Fruit fly (Drosophila melanogaster) whole organism, embryonic: ENCODE results near the gene CG31898.

Experiments used
- Bgb ChIP-seq: fragments of 200-800 bp; sonication (Bioruptor generic); IDR thresholded peaks from 2 replicates; pipeline ENCODE4 v1.3.6; 2022; ENCODE audit warnings: missing biosample characterization, missing genetic modification characterization; ENCODE audit not compliant: partially characterized antibody
- CG10267 ChIP-seq: fragments of 200-800 bp; sonication (Bioruptor generic); optimal IDR thresholded peaks from 2 replicates; lab custom pipeline; 2018; ENCODE audit warnings: missing biosample characterization, mild to moderate bottlenecking, missing genetic modification characterization, moderate library complexity
- CG10431 ChIP-seq: fragments of 200-800 bp; sonication (Bioruptor generic); optimal IDR thresholded peaks from 3 replicates; lab custom pipeline; 2018; ENCODE audit warnings: missing biosample characterization, mild to moderate bottlenecking, missing genetic modification characterization
- CG17186 ChIP-seq: fragments of 200-800 bp; sonication (Bioruptor generic); optimal IDR thresholded peaks from 3 replicates; lab custom pipeline; 2017; ENCODE audit warnings: missing biosample characterization, missing genetic modification reagents, missing genetic modification characterization
- CG17829 ChIP-seq: fragments of 200-800 bp; optimal IDR thresholded peaks from 2 replicates; lab custom pipeline; 2019; ENCODE audit warnings: missing biosample characterization, mild to moderate bottlenecking, missing genetic modification characterization, moderate library complexity
- CG3163 ChIP-seq: fragments of 200-800 bp; sonication (Bioruptor generic); optimal IDR thresholded peaks from 3 replicates; lab custom pipeline; 2016; ENCODE audit warnings: missing biosample characterization, missing genetic modification characterization
- CG34422 ChIP-seq: fragments of 200-800 bp; sonication (Bioruptor generic); IDR thresholded peaks from 3 replicates; pipeline ENCODE4 v1.3.6; 2022; ENCODE audit warnings: missing biosample characterization, missing genetic modification characterization
- CG3847 ChIP-seq: fragments of 200-800 bp; sonication (Bioruptor generic); IDR thresholded peaks from 2 replicates; pipeline ENCODE4 v1.3.6; 2022; ENCODE audit warnings: missing biosample characterization, missing genetic modification characterization
- CG3995 ChIP-seq: fragments of 200-800 bp; sonication (Bioruptor generic); optimal IDR thresholded peaks from 3 replicates; lab custom pipeline; 2016; ENCODE audit warnings: missing biosample characterization, missing genetic modification characterization
- CG4282 ChIP-seq: fragments of 200-800 bp; sonication (Bioruptor generic); optimal IDR thresholded peaks from 2 replicates; lab custom pipeline; 2016; ENCODE audit warnings: missing biosample characterization, missing genetic modification characterization
- CG4617 ChIP-seq: fragments of 200-800 bp; sonication (Bioruptor generic); optimal IDR thresholded peaks from 3 replicates; lab custom pipeline; 2016; ENCODE audit warnings: missing biosample characterization, missing genetic modification characterization, borderline replicate concordance
- CG6683 ChIP-seq: fragments of 200-800 bp; sonication (Bioruptor generic); optimal IDR thresholded peaks from 2 replicates; lab custom pipeline; 2017; ENCODE audit warnings: missing biosample characterization, mild to moderate bottlenecking, missing genetic modification characterization, missing genetic modification reagents
- CG7839 ChIP-seq: fragments of 200-800 bp; sonication (Bioruptor generic); optimal IDR thresholded peaks from 3 replicates; lab custom pipeline; 2018; ENCODE audit warnings: missing biosample characterization, mild to moderate bottlenecking, missing genetic modification characterization, moderate library complexity
- CG9932 ChIP-seq: fragments of 200-800 bp; sonication (Bioruptor generic); IDR thresholded peaks from 2 replicates; pipeline ENCODE4 v1.3.6; 2022; ENCODE audit warnings: missing biosample characterization, missing genetic modification characterization
- Dll ChIP-seq: fragments of 200-800 bp; sonication (Bioruptor generic); IDR thresholded peaks from 4 replicates; pipeline ENCODE4 v1.3.6; 2022; ENCODE audit warnings: missing biosample characterization, missing genetic modification characterization; ENCODE audit not compliant: partially characterized antibody
- Dp ChIP-seq: fragments of 200-800 bp; sonication (Bioruptor generic); optimal IDR thresholded peaks from 2 replicates; lab custom pipeline; 2018; ENCODE audit warnings: missing biosample characterization, mild to moderate bottlenecking, missing genetic modification characterization, moderate library complexity
- Dref ChIP-seq: fragments of 200-800 bp; sonication (Bioruptor generic); IDR thresholded peaks from 2 replicates; pipeline ENCODE4 v1.3.6; 2022; ENCODE audit warnings: missing biosample characterization, missing genetic modification characterization
- E2f2 ChIP-seq: fragments of 200-800 bp; sonication (Bioruptor generic); IDR thresholded peaks from 2 replicates; pipeline ENCODE4 v1.3.6; 2022; ENCODE audit warnings: missing biosample characterization, missing genetic modification characterization
- H2.0 ChIP-seq: fragments of 200-800 bp; sonication (Bioruptor generic); IDR thresholded peaks from 2 replicates; pipeline ENCODE4 v1.3.6; 2022; ENCODE audit warnings: missing biosample characterization, missing genetic modification characterization
- Hsf ChIP-seq: fragments of 200-800 bp; sonication (Bioruptor generic); optimal IDR thresholded peaks from 3 replicates; lab custom pipeline; 2016; ENCODE audit warnings: missing biosample characterization, missing genetic modification characterization
- MBD-R2 ChIP-seq: fragments of 200-800 bp; sonication (Bioruptor generic); IDR thresholded peaks from 2 replicates; pipeline ENCODE4 v1.3.6; 2022; ENCODE audit warnings: missing biosample characterization, missing genetic modification characterization
- Myb ChIP-seq: fragments of 200-800 bp; sonication (Bioruptor generic); optimal IDR thresholded peaks from 2 replicates; lab custom pipeline; 2016; ENCODE audit warnings: missing biosample characterization, missing genetic modification characterization
- Oli ChIP-seq: fragments of 200-800 bp; sonication (Bioruptor generic); optimal IDR thresholded peaks from 2 replicates; lab custom pipeline; 2018; ENCODE audit warnings: missing biosample characterization, mild to moderate bottlenecking, missing genetic modification characterization, moderate library complexity
- bbx ChIP-seq: fragments of 200-800 bp; sonication (Bioruptor generic); IDR thresholded peaks from 2 replicates; pipeline ENCODE4 v1.3.6; 2022; ENCODE audit warnings: missing biosample characterization, missing genetic modification characterization; ENCODE audit not compliant: partially characterized antibody
- bigmax ChIP-seq: fragments of 200-800 bp; sonication (Bioruptor generic); optimal IDR thresholded peaks from 2 replicates; lab custom pipeline; 2018; ENCODE audit warnings: missing biosample characterization, mild to moderate bottlenecking, missing genetic modification characterization
- bsh ChIP-seq, 2 experiments: fragments of 200-800 bp; sonication (Bioruptor generic); optimal IDR thresholded peaks; 2 replicates each; lab custom pipeline; 2017 to 2018; ENCODE audit warnings: mild to moderate bottlenecking in 2 of 2, missing biosample characterization in 2 of 2, missing genetic modification characterization in 2 of 2, moderate library complexity in 1 of 2
- crp ChIP-seq, 2 experiments: fragments of 200-800 bp; sonication (Bioruptor generic); optimal IDR thresholded peaks; 2 replicates in 1 of 2; 3 replicates in 1 of 2; lab custom pipeline; 2017; ENCODE audit warnings: missing biosample characterization in 2 of 2, missing genetic modification characterization in 2 of 2, mild to moderate bottlenecking in 1 of 2, moderate library complexity in 1 of 2
- dimm ChIP-seq: fragments of 200-800 bp; sonication (Bioruptor generic); IDR thresholded peaks from 2 replicates; pipeline ENCODE4 v1.3.6; 2022; ENCODE audit warnings: missing biosample characterization, missing genetic modification characterization
- dmrt11E ChIP-seq: fragments of 200-800 bp; sonication (Bioruptor generic); optimal IDR thresholded peaks from 3 replicates; lab custom pipeline; 2018; ENCODE audit warnings: missing biosample characterization, mild to moderate bottlenecking, missing genetic modification characterization, moderate library complexity
- dysf ChIP-seq: fragments of 200-800 bp; sonication (Bioruptor generic); IDR thresholded peaks from 3 replicates; pipeline ENCODE4 v1.3.6; 2022; ENCODE audit warnings: missing biosample characterization, missing genetic modification characterization
- gfzf ChIP-seq: fragments of 200-800 bp; sonication (Bioruptor generic); optimal IDR thresholded peaks from 2 replicates; lab custom pipeline; 2016; ENCODE audit warnings: missing biosample characterization, mild to moderate bottlenecking, missing genetic modification characterization, moderate library complexity
- ind ChIP-seq: fragments of 200-800 bp; sonication (Bioruptor generic); optimal IDR thresholded peaks from 3 replicates; lab custom pipeline; 2016; ENCODE audit warnings: missing biosample characterization, missing genetic modification characterization
- luna ChIP-seq: fragments of 200-800 bp; sonication (Bioruptor generic); optimal IDR thresholded peaks from 2 replicates; lab custom pipeline; 2016; ENCODE audit warnings: missing biosample characterization, missing genetic modification characterization
- mam ChIP-seq: fragments of 200-800 bp; sonication (Bioruptor generic); optimal IDR thresholded peaks from 3 replicates; lab custom pipeline; 2016; ENCODE audit warnings: missing biosample characterization, missing genetic modification characterization
- pzg ChIP-seq: fragments of 200-800 bp; sonication (Bioruptor generic); optimal IDR thresholded peaks from 3 replicates; lab custom pipeline; 2018; ENCODE audit warnings: missing biosample characterization, mild to moderate bottlenecking, missing genetic modification characterization, moderate library complexity
- rib ChIP-seq: fragments of 200-800 bp; sonication (Bioruptor generic); IDR thresholded peaks from 2 replicates; pipeline ENCODE4 v1.3.6; 2022; ENCODE audit warnings: missing biosample characterization, missing genetic modification characterization
- row ChIP-seq: fragments of 200-800 bp; sonication (Bioruptor generic); IDR thresholded peaks from 3 replicates; pipeline ENCODE4 v1.3.6; 2022; ENCODE audit warnings: missing biosample characterization, missing genetic modification characterization
- sens ChIP-seq: fragments of 200-800 bp; sonication (Bioruptor generic); peaks from one replicate; lab custom pipeline; 2016; ENCODE audit warnings: missing biosample characterization, missing genetic modification characterization
- sisA ChIP-seq: fragments of 200-800 bp; sonication (Bioruptor generic); IDR thresholded peaks from 2 replicates; pipeline ENCODE4 v1.3.6; 2022; ENCODE audit warnings: missing biosample characterization, missing genetic modification characterization
- stwl ChIP-seq: fragments of 200-800 bp; sonication (Bioruptor generic); optimal IDR thresholded peaks from 3 replicates; lab custom pipeline; 2018; ENCODE audit warnings: missing biosample characterization, mild to moderate bottlenecking, missing genetic modification characterization, moderate library complexity
- tio ChIP-seq: fragments of 200-800 bp; sonication (Bioruptor generic); optimal IDR thresholded peaks from 2 replicates; lab custom pipeline; 2017; ENCODE audit warnings: missing biosample characterization, missing genetic modification characterization, inconsistent platforms
- trem ChIP-seq: fragments of 200-800 bp; optimal IDR thresholded peaks from 3 replicates; lab custom pipeline; 2019; ENCODE audit warnings: missing biosample characterization, mild to moderate bottlenecking, missing genetic modification characterization, moderate library complexity
- twi ChIP-seq: fragments of 200-800 bp; optimal IDR thresholded peaks from 2 replicates; lab custom pipeline; 2019; ENCODE audit warnings: missing biosample characterization, mild to moderate bottlenecking, missing genetic modification characterization, moderate library complexity
- tx ChIP-seq: fragments of 200-800 bp; sonication (Bioruptor generic); optimal IDR thresholded peaks from 2 replicates; lab custom pipeline; 2016; ENCODE audit warnings: missing biosample characterization, missing genetic modification characterization
- zen2 ChIP-seq: fragments of 200-800 bp; sonication (Bioruptor generic); IDR thresholded peaks from 3 replicates; pipeline ENCODE4 v1.3.6; 2022; ENCODE audit warnings: missing biosample characterization, missing genetic modification characterization; ENCODE audit not compliant: partially characterized antibody

CG31898 gene

DNA sequence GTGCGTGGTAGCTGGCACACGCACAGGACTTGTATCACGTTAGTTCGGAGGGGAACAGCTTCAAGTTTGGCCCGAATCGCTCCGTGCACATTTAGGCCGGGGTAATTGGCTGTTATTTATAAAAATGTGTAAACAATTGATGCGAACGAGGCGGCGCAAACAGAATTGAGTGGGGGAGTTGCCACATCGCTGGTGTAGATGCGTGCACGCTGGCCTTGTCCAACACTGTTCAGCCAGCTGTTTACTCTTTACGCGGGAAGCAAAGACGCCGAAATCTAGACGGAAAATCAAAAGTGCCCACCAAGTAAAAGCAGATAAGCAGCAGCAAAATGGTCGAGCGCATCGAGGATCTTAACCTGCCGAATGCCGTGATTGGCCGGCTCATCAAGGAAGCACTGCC, 37.0 kb downstream of the CG31898 start, which contains the start of the genes D12 and Chrac-14 (continued):
- TF ChIP-seq sisA (GFP tag; lab: Robert Waterston, UW) (peak; percentile 13; the same call in 1 of the 2 replicates), Dref (0 out of 2 replicates have a peak, but pooled peaks have one; percentile 15), dysf (GFP tag; lab: Robert Waterston, UW) (0 out of 3 replicates have a peak, but pooled peaks have one; percentile 15), dimm (GFP tag; lab: Robert Waterston, UW) (no peak), H2.0 (GFP tag; lab: Robert Waterston, UW) (peak; percentile 37; the same call in 1 of the 2 replicates), CG7839 (tag; lab: Kevin White, UChicago) (no peak), MBD-R2 (GFP tag; lab: Robert Waterston, UW) (peak; percentile 98), CG3847 (GFP tag; lab: Robert Waterston, UW) (peak; percentile 65), Dll (0 out of 4 replicates have a peak, but pooled peaks have one; percentile 26), gfzf (peak; percentile 1), CG6683 (GFP tag; lab: Kevin White, UChicago) (no peak), CG4282 (peak; percentile 0), Oli (tag; lab: Kevin White, UChicago) (no peak), Myb (peak; percentile 54), luna (GFP tag; lab: Kevin White, UChicago) (peak; percentile 11), mam (peak; percentile 37), dmrt11E (tag; lab: Kevin White, UChicago) (no peak), CG9932 (peak; percentile 39; the same call in 1 of the 2 replicates), CG4617 (GFP tag; lab: Kevin White, UChicago) (peak; percentile 51), bigmax (GFP tag; lab: Kevin White, UChicago) (no peak), CG3995 (GFP tag; lab: Kevin White, UChicago) (peak; percentile 92), zen2 (GFP tag; lab: Robert Waterston, UW) (no peak), trem (tag; lab: Kevin White, UChicago) (peak; percentile 49), tio (GFP tag; lab: Kevin White, UChicago) (no peak), rib (GFP tag; lab: Robert Waterston, UW) (no peak), Bgb (peak; percentile 9; the same call in 1 of the 2 replicates), CG17829 (tag; lab: Kevin White, UChicago) (peak; percentile 9), sens (GFP tag; lab: Kevin White, UChicago) (peak; percentile 53), pzg (GFP tag; lab: Kevin White, UChicago) (peak; percentile 60), CG34422 (GFP tag; lab: Robert Waterston, UW) (peak; percentile 39; the same call in 1 of the 3 replicates), bsh (GFP tag; optimal IDR thresholded peaks at IDR 0.05; lab: Kevin White, UChicago) (no peak), CG3163 (no peak), ind (GFP tag; lab: Kevin White, UChicago) (peak; percentile 25)

DNA sequence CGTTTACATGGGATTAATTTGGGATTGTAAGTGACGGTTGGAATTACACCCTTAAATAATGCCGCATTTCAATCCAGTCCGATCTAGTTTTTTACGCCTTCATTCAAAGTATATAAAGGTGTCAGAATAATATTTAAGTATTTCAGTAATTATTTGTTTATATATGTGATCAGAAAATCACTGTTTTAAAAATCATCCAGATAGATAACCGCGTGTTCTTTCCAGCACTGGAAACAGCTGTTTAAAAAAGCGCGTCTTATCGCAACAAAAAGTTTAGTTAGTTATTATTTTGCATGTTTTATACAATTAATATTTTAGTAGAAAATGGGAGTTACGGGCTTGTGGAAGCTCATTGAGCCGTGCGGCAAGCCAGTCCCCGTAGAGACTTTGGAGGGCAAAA, 37.8 kb downstream of the CG31898 start, which contains the start of gene mus201:
mus201 (plus strand) TSS at position 118 of the 400 bp plus-strand sequence.
- TF ChIP-seq row (GFP tag; lab: Robert Waterston, UW) (peak; percentile 32; the same call in 1 of the 3 replicates), CG3995 (GFP tag; lab: Kevin White, UChicago) (peak; percentile 97), E2f2 (peak; percentile 47; the same call in 1 of the 2 replicates), twi (tag; lab: Kevin White, UChicago) (no peak), bbx (GFP tag; lab: Robert Waterston, UW) (no peak), CG17186 (GFP tag; lab: Kevin White, UChicago) (peak; percentile 13), Hsf (no peak), CG10267 (peak; percentile 76), Dp (GFP tag; lab: Kevin White, UChicago) (peak; percentile 41), tx (GFP tag; lab: Kevin White, UChicago) (no peak), CG10431 (GFP tag; lab: Kevin White, UChicago) (peak; percentile 68), pzg (GFP tag; lab: Kevin White, UChicago) (peak; percentile 23), crp (GFP tag; optimal IDR thresholded peaks at IDR 0.05; lab: Kevin White, UChicago) (peak in 1 of 2 experiments; percentile 80), stwl (peak; percentile 19), MBD-R2 (GFP tag; lab: Robert Waterston, UW) (peak; percentile 79)
